Worm (Caenorhabditis elegans) whole organism, late embryonic: ENCODE measurements around the gene F53B2.8.

Experiments used
- ceh-14 ChIP-seq: sonication (generic microtip); optimal IDR thresholded peaks from 2 replicates; lab custom pipeline; 2016; ENCODE audit warnings: missing genotype, missing genetic modification characterization, missing compliant biosample characterization
- ceh-31 ChIP-seq: sonication (generic microtip); optimal IDR thresholded peaks from 2 replicates; lab custom pipeline; 2016; ENCODE audit warnings: missing genetic modification characterization, missing compliant biosample characterization
- ceh-9 ChIP-seq: sonication (generic microtip); optimal IDR thresholded peaks from 2 replicates; lab custom pipeline; 2016; ENCODE audit warnings: mild to moderate bottlenecking, missing genetic modification characterization, inconsistent platforms, missing compliant biosample characterization
- che-1 ChIP-seq: sonication (generic microtip); optimal IDR thresholded peaks from 2 replicates; lab custom pipeline; 2016; ENCODE audit warnings: mild to moderate bottlenecking, missing genetic modification characterization, missing compliant biosample characterization
- ets-4 ChIP-seq: sonication (generic microtip); optimal IDR thresholded peaks from 2 replicates; lab custom pipeline; 2016; ENCODE audit warnings: missing genetic modification characterization, missing compliant biosample characterization
- gmeb-2 ChIP-seq: sonication (generic microtip); optimal IDR thresholded peaks from 2 replicates; lab custom pipeline; 2016; ENCODE audit warnings: missing genetic modification characterization, inconsistent platforms, missing compliant biosample characterization
- mec-3 ChIP-seq: sonication (generic microtip); optimal IDR thresholded peaks from 2 replicates; lab custom pipeline; 2016; ENCODE audit warnings: borderline replicate concordance, missing genetic modification characterization, missing compliant biosample characterization
- nfya-1 ChIP-seq: sonication (generic microtip); optimal IDR thresholded peaks from 2 replicates; lab custom pipeline; 2017; ENCODE audit warnings: missing genetic modification characterization, mild to moderate bottlenecking, missing compliant biosample characterization, antibody characterized with exemption, moderate library complexity
- nhr-232 ChIP-seq: sonication (generic microtip); optimal IDR thresholded peaks from 2 replicates; lab custom pipeline; 2016; ENCODE audit warnings: missing genetic modification characterization, missing compliant biosample characterization
- pax-1 ChIP-seq: fragments of 150-350 bp; optimal IDR thresholded peaks from 2 replicates; lab custom pipeline; 2014; ENCODE audit warnings: missing biosample characterization, missing genetic modification characterization
- pqm-1 ChIP-seq: sonication (generic microtip); optimal IDR thresholded peaks from 2 replicates; lab custom pipeline; 2016; ENCODE audit warnings: missing genetic modification characterization, missing compliant biosample characterization
- ref-2 ChIP-seq: sonication (generic microtip); optimal IDR thresholded peaks from 2 replicates; lab custom pipeline; 2016; ENCODE audit warnings: missing genetic modification characterization, missing compliant biosample characterization
- unc-55 ChIP-seq: sonication (generic microtip); optimal IDR thresholded peaks from 2 replicates; lab custom pipeline; 2017; ENCODE audit warnings: missing biosample characterization, missing genetic modification reagents, missing genetic modification characterization

DNA sequence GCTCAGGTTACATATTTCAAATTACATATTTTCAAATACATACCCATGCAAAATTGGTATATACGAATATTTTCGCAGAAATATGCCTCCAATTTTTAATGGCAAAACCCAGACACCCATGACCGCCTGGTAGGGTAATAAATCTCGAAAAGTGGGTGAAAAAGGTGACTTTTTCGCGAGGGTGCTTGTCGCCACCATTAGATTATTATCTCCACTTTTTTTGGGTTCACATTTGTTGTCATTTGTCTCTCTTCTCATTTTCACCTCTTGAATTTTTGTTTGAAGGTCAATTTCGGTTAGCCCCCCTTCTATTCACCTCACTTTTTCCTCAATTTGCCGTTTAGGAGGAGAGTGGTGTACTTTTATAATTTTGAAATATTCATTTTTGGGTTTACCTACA, 13.0 kb upstream of the F53B2.8 start:
- TF ChIP-seq ceh-9 (tag; lab: Kevin White, UChicago) (no peak), ceh-31 (tag; lab: Kevin White, UChicago) (no peak), ets-4 (tag; lab: Kevin White, UChicago) (no peak), gmeb-2 (no peak), mec-3 (tag; lab: Kevin White, UChicago) (no peak), nfya-1 (tag; lab: Kevin White, UChicago) (no peak), unc-55 (GFP tag; lab: Kevin White, UChicago) (no peak), pax-1 (tag; lab: Kevin White, UChicago) (no peak), che-1 (no peak), nhr-232 (tag; lab: Kevin White, UChicago) (no peak), pqm-1 (tag; lab: Kevin White, UChicago) (no peak), ceh-14 (tag; lab: Kevin White, UChicago) (no peak), ref-2 (tag; lab: Kevin White, UChicago) (no peak)
